Worm (Caenorhabditis elegans): Measurements from ENCODE around the gene add-1.

DNA sequence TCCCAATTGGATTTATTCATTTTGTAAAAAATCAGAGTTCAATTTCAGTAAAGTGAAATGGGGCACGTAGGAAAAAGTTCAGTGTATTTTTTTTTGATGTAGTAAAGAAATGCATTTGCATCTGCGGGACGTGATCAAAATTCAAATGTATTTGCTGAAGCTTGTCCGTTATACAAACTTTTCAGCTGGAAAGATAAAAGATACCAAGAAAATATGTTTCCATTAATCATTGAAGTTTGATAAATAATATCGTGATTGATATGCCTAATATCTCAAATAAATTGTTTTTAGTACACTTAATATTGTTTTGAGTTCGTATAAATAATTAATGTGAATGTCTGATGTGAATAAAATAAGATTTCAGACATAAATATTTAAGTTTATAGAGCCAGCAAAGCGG is 42.5 kb upstream of the add-1 start:
- TF ChIP-seq elt-3 (tag; optimal IDR thresholded peaks at IDR 0.05) = no peak
- no peak for TF ChIP-seq nhr-11 (tag; optimal IDR thresholded peaks at IDR 0.05)
- no peak for TF ChIP-seq ztf-4 (tag; optimal IDR thresholded peaks at IDR 0.05)
- TF ChIP-seq nhr-43 (tag; optimal IDR thresholded peaks at IDR 0.05; ENCODE audit: poor library complexity, severe bottlenecking) = no peak
- no peak for TF ChIP-seq skn-1 (tag; optimal IDR thresholded peaks at IDR 0.05)
- TF ChIP-seq elt-1 (tag; optimal IDR thresholded peaks at IDR 0.05) = no peak
- TF ChIP-seq ztf-11 (tag; optimal IDR thresholded peaks at IDR 0.05) = no peak
- TF ChIP-seq nhr-28 (tag; optimal IDR thresholded peaks at IDR 0.05) = no peak
- no peak for TF ChIP-seq lin-39 (tag; optimal IDR thresholded peaks at IDR 0.05)
- no peak for TF ChIP-seq unc-62 (GFP tag; optimal IDR thresholded peaks at IDR 0.05)
- TF ChIP-seq snpc-4 (tag; optimal IDR thresholded peaks at IDR 0.05) = no peak

Data from whole organism, L3 larva.